Worm (Caenorhabditis elegans) whole organism, L2 larva: ENCODE results near the gene F14F7.4.
A peak's percentile ranks its signal among the peaks of the same experiment; 100 is the strongest.

Experiments used
- C34F6.9 ChIP-seq: fragments of 150-350 bp; optimal IDR thresholded peaks from 2 replicates; lab custom pipeline; 2014; ENCODE audit warnings: missing biosample characterization, missing genetic modification characterization
- R02D3.7 ChIP-seq: fragments of 150-350 bp; optimal IDR thresholded peaks from 2 replicates; lab custom pipeline; 2014; ENCODE audit warnings: missing biosample characterization, missing genetic modification characterization
- Y55F3AM.14 ChIP-seq: fragments of 200-800 bp; sonication (Bioruptor generic); optimal IDR thresholded peaks from 2 replicates; lab custom pipeline; 2018; ENCODE audit warnings: mild to moderate bottlenecking, missing genetic modification characterization, missing compliant biosample characterization
- ZK546.5 ChIP-seq: sonication (generic microtip); optimal IDR thresholded peaks from 2 replicates; lab custom pipeline; 2017; ENCODE audit warnings: missing biosample characterization, missing genetic modification characterization
- aly-2 ChIP-seq: fragments of 150-350 bp; optimal IDR thresholded peaks from 2 replicates; lab custom pipeline; 2014; ENCODE audit warnings: missing biosample characterization, missing genetic modification characterization
- ama-1 ChIP-seq: fragments of 150-350 bp; optimal IDR thresholded peaks from 2 replicates; lab custom pipeline; 2018; ENCODE audit warnings: inconsistent platforms
- blmp-1 ChIP-seq: sonication (generic microtip); optimal IDR thresholded peaks from 2 replicates; lab custom pipeline; 2017; ENCODE audit warnings: missing genetic modification characterization, mild to moderate bottlenecking, missing compliant biosample characterization, antibody characterized with exemption, moderate library complexity; ENCODE audit not compliant: insufficient read depth
- ceh-16 ChIP-seq: fragments of 150-350 bp; optimal IDR thresholded peaks from 2 replicates; lab custom pipeline; 2014; ENCODE audit warnings: missing biosample characterization, missing genetic modification characterization
- crh-2 ChIP-seq: sonication (generic microtip); optimal IDR thresholded peaks from 2 replicates; lab custom pipeline; 2017; ENCODE audit warnings: missing biosample characterization, missing genetic modification characterization
- dmd-4 ChIP-seq: sonication (generic microtip); optimal IDR thresholded peaks from 2 replicates; lab custom pipeline; 2017; ENCODE audit warnings: missing biosample characterization, missing genetic modification characterization
- egl-27 ChIP-seq: sonication (generic microtip); optimal IDR thresholded peaks from 3 replicates; lab custom pipeline; 2017; ENCODE audit warnings: missing biosample characterization, missing genetic modification reagents, missing genetic modification characterization
- elt-3 ChIP-seq: sonication (generic microtip); optimal IDR thresholded peaks from 2 replicates; lab custom pipeline; 2017; ENCODE audit warnings: missing biosample characterization, missing genetic modification characterization
- fos-1 ChIP-seq: fragments of 150-350 bp; optimal IDR thresholded peaks from 2 replicates; lab custom pipeline; 2014; ENCODE audit warnings: missing biosample characterization, missing genetic modification characterization
- gmeb-1 ChIP-seq: fragments of 150-350 bp; optimal IDR thresholded peaks from 2 replicates; lab custom pipeline; 2014; ENCODE audit warnings: missing biosample characterization, missing genetic modification characterization
- lin-11 ChIP-seq: fragments of 150-350 bp; sonication (generic microtip); optimal IDR thresholded peaks from 2 replicates; lab custom pipeline; 2014; ENCODE audit warnings: missing biosample characterization, missing genetic modification characterization, inconsistent platforms, mixed read lengths
- lin-13 ChIP-seq: fragments of 150-350 bp; optimal IDR thresholded peaks from 2 replicates; lab custom pipeline; 2014; ENCODE audit warnings: missing biosample characterization, missing genetic modification reagents, missing genetic modification characterization
- lin-39 ChIP-seq: fragments of 150-350 bp; optimal IDR thresholded peaks from 2 replicates; lab custom pipeline; 2014; ENCODE audit warnings: missing biosample characterization, missing genetic modification reagents, missing genetic modification characterization
- lsy-2 ChIP-seq, 2 experiments: fragments of 150-350 bp in 1 of 2; sonication (generic microtip) in 1 of 2; optimal IDR thresholded peaks; 2 replicates each; lab custom pipeline; 2014 to 2017; ENCODE audit warnings: missing biosample characterization in 2 of 2, missing genetic modification characterization in 2 of 2
- mab-5 ChIP-seq: fragments of 150-350 bp; optimal IDR thresholded peaks from 2 replicates; lab custom pipeline; 2014; ENCODE audit warnings: missing biosample characterization, missing genetic modification characterization
- mbf-1 ChIP-seq: sonication (generic microtip); optimal IDR thresholded peaks from 2 replicates; lab custom pipeline; 2017; ENCODE audit warnings: missing biosample characterization, missing genetic modification characterization
- mdl-1 ChIP-seq, 2 experiments: fragments of 150-350 bp in 1 of 2; sonication (generic microtip) in 1 of 2; optimal IDR thresholded peaks; 2 replicates each; lab custom pipeline; 2017; ENCODE audit warnings: missing biosample characterization in 2 of 2, missing genetic modification characterization in 2 of 2
- nhr-10 ChIP-seq: sonication (generic microtip); optimal IDR thresholded peaks from 2 replicates; lab custom pipeline; 2017; ENCODE audit warnings: missing biosample characterization, missing genetic modification characterization
- nhr-11 ChIP-seq: fragments of 150-350 bp; optimal IDR thresholded peaks from 2 replicates; lab custom pipeline; 2014; ENCODE audit warnings: missing biosample characterization, missing genetic modification characterization
- nhr-21 ChIP-seq: fragments of 150-350 bp; optimal IDR thresholded peaks from 2 replicates; lab custom pipeline; 2014; ENCODE audit warnings: missing biosample characterization, missing genetic modification characterization
- nhr-23 ChIP-seq: fragments of 150-350 bp; optimal IDR thresholded peaks from 2 replicates; lab custom pipeline; 2014; ENCODE audit warnings: missing biosample characterization, missing genetic modification reagents, missing genetic modification characterization
- nhr-237 ChIP-seq: fragments of 150-350 bp; optimal IDR thresholded peaks from 2 replicates; lab custom pipeline; 2014; ENCODE audit warnings: missing biosample characterization, missing genetic modification characterization
- nhr-25 ChIP-seq: fragments of 150-350 bp; sonication (generic microtip); optimal IDR thresholded peaks from 3 replicates; lab custom pipeline; 2014; ENCODE audit warnings: missing biosample characterization, missing genetic modification characterization
- nhr-6 ChIP-seq: fragments of 150-350 bp; optimal IDR thresholded peaks from 2 replicates; lab custom pipeline; 2014; ENCODE audit warnings: missing biosample characterization, missing genetic modification characterization
- nhr-77 ChIP-seq: fragments of 150-350 bp; optimal IDR thresholded peaks from 2 replicates; lab custom pipeline; 2014; ENCODE audit warnings: missing biosample characterization, missing genetic modification characterization
- peb-1 ChIP-seq: fragments of 150-350 bp; optimal IDR thresholded peaks from 2 replicates; lab custom pipeline; 2014; ENCODE audit warnings: missing biosample characterization, missing genetic modification characterization
- sem-4 ChIP-seq: fragments of 150-350 bp; optimal IDR thresholded peaks from 2 replicates; lab custom pipeline; 2014; ENCODE audit warnings: missing biosample characterization, missing genetic modification reagents, missing genetic modification characterization
- sma-3 ChIP-seq: sonication (generic microtip); optimal IDR thresholded peaks from 2 replicates; lab custom pipeline; 2016; ENCODE audit warnings: missing genetic modification reagents, missing genetic modification characterization, missing compliant biosample characterization
- sma-9 ChIP-seq, 2 experiments: fragments of 150-350 bp in 1 of 2; sonication (generic microtip) in 1 of 2; optimal IDR thresholded peaks; 2 replicates each; lab custom pipeline; 2014 to 2016; ENCODE audit warnings: missing genetic modification characterization in 2 of 2, mild to moderate bottlenecking in 1 of 2, missing biosample characterization in 1 of 2, missing compliant biosample characterization in 1 of 2, missing genetic modification reagents in 1 of 2, moderate library complexity in 1 of 2
- snpc-4 ChIP-seq: fragments of 150-350 bp; optimal IDR thresholded peaks from 2 replicates; lab custom pipeline; 2014; ENCODE audit warnings: missing biosample characterization, missing genetic modification characterization
- unc-39 ChIP-seq: fragments of 150-350 bp; optimal IDR thresholded peaks from 2 replicates; lab custom pipeline; 2014; ENCODE audit warnings: missing biosample characterization, missing genetic modification characterization
- unc-62 ChIP-seq: fragments of 150-350 bp; optimal IDR thresholded peaks from 2 replicates; lab custom pipeline; 2014; ENCODE audit warnings: missing biosample characterization, missing genetic modification reagents, missing genetic modification characterization
- zag-1 ChIP-seq: fragments of 150-350 bp; optimal IDR thresholded peaks from 2 replicates; lab custom pipeline; 2014; ENCODE audit warnings: missing biosample characterization, missing genetic modification characterization
- ztf-11 ChIP-seq: sonication (generic microtip); optimal IDR thresholded peaks from 2 replicates; lab custom pipeline; 2017; ENCODE audit warnings: missing biosample characterization, missing genetic modification characterization
- ztf-4 ChIP-seq: fragments of 150-350 bp; optimal IDR thresholded peaks from 2 replicates; lab custom pipeline; 2014; ENCODE audit warnings: missing biosample characterization, missing genetic modification characterization

Gene F14F7.4

DNA sequence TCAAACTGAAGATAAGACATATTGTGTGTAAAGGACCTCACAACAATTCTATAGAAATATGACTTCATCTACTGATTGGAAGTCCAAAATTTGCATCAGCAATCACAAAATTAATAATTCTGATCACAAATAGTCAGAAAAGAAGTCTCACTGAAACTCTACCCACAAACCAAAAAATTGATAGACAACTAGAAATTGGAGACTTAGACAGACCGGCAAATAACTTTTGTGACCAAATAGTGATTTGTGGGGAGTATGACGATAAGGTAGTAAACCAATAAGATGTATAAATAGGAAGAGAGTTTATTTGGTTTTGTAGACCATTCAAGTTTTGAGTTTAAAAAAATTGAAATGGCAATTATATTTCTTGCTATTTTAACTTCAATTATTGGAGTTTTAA lies 5.2 kb downstream of the F14F7.4 start, which contains the start of gene cyp-13A12:
Gene cyp-13A12, plus strand, starts transcription at position 267 of the 400 bp plus-strand sequence.
- no peak for TF ChIP-seq lsy-2 (tag; optimal IDR thresholded peaks at IDR 0.05; lab: Kevin White, UChicago)
- TF ChIP-seq sma-9 (GFP tag; optimal IDR thresholded peaks at IDR 0.05; lab: Kevin White, UChicago): peak; percentile 4
- no peak for TF ChIP-seq sma-9 (tag; optimal IDR thresholded peaks at IDR 0.05; lab: Kevin White, UChicago)
- TF ChIP-seq fos-1 (tag; lab: Kevin White, UChicago): peak; percentile 64

DNA sequence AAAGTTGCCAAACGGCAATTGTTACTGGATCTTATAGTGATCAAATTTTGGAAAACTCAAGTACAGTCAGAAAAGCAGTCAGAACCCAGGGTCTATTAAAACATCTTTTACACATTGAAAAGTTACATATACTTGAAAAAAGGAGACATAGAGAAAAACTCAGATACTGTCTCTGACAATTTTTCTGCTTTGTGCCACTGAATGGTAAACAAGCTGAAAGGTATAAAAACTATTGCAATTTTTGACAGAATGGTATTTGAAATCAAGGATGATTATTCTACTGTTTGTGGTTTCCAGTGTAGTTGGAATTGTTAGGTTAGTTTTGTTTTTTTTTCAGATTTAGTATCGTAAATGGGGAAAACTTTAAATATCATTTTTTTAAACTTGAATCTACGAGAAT lies 8.8 kb downstream of the F14F7.4 start, which contains the start of gene cyp-13A11:
Gene cyp-13A11, plus strand, starts transcription at position 266 of the 400 bp plus-strand sequence.
- TF ChIP-seq ztf-11 (tag; lab: Kevin White, UChicago): no peak
- TF ChIP-seq nhr-11 (tag; lab: Kevin White, UChicago): no peak
- no peak for TF ChIP-seq crh-2
- no peak for TF ChIP-seq dmd-4 (tag; lab: Kevin White, UChicago)
- TF ChIP-seq blmp-1 (tag; lab: Kevin White, UChicago): no peak
- TF ChIP-seq sma-9 (GFP tag; optimal IDR thresholded peaks at IDR 0.05; lab: Kevin White, UChicago): no peak
- TF ChIP-seq sma-9 (tag; optimal IDR thresholded peaks at IDR 0.05; lab: Kevin White, UChicago): no peak
- TF ChIP-seq snpc-4 (tag; lab: Kevin White, UChicago): no peak
- no peak for TF ChIP-seq fos-1 (tag; lab: Kevin White, UChicago)
- TF ChIP-seq nhr-237 (tag; lab: Kevin White, UChicago): no peak
- TF ChIP-seq unc-39: no peak
- TF ChIP-seq lin-39: no peak
- no peak for TF ChIP-seq sem-4 (tag; lab: Kevin White, UChicago)
- TF ChIP-seq, all 48 proteins: peak for 0

DNA sequence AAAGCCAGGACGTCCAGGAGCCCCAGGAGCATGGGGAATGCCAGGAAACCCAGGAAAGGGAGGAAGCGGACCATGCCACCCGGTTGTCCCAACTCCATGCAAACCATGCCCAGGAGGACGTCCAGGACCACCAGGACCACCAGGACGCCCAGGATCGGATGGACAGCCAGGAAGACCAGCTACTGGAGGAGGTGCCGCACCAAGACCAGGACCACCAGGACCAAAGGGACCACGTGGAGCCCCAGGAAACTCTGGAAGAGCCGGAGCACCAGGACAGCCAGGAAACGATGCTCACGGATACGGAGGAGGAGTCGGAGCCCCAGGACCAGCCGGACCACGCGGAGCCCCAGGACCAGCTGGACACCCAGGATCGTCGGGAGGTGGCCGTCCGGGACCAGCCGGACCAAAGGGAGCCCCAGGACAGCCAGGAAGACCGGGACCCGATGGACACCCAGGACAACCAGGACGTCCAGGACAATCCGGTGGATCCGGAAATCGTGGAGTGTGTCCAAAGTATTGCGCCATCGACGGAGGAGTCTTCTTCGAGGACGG lies 9.9 kb downstream of the F14F7.4 start:
- no peak for TF ChIP-seq ztf-11 (tag; lab: Kevin White, UChicago)
- TF ChIP-seq sem-4 (tag; lab: Kevin White, UChicago): no peak
- TF ChIP-seq lsy-2 (tag; optimal IDR thresholded peaks at IDR 0.05; lab: Kevin White, UChicago): no peak
- no peak for TF ChIP-seq sma-9 (GFP tag; optimal IDR thresholded peaks at IDR 0.05; lab: Kevin White, UChicago)
- no peak for TF ChIP-seq sma-9 (tag; optimal IDR thresholded peaks at IDR 0.05; lab: Kevin White, UChicago)

DNA sequence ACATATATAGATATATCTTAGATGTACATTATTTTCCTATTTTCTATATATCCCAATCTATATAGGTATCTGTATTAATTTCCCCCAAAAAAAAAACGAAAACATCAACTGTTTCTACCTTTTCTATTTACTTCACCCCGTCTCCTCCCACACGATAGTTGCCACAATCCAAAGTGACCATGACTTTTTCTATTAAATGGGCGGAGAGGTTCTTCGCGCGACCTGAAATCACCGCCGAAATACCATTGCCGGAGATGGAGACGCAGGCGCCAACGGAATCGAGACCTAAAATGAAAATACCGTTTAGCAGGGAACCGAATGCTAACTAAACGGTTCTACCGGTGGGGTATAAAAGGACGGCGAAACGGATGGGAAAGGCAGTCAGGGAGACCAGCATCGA lies 10.9 kb downstream of the F14F7.4 start, which contains the start of gene col-98:
Gene col-98, plus strand, starts transcription at position 390 of the 400 bp plus-strand sequence.
- peak; percentile 29 for TF ChIP-seq nhr-21 (tag; lab: Kevin White, UChicago)
- TF ChIP-seq nhr-11 (tag; lab: Kevin White, UChicago): no peak
- no peak for TF ChIP-seq lsy-2 (tag; optimal IDR thresholded peaks at IDR 0.05; lab: Kevin White, UChicago)
- peak; percentile 2 for TF ChIP-seq sma-3 (GFP tag; lab: Kevin White, UChicago)
- no peak for TF ChIP-seq gmeb-1 (tag; lab: Kevin White, UChicago)

DNA sequence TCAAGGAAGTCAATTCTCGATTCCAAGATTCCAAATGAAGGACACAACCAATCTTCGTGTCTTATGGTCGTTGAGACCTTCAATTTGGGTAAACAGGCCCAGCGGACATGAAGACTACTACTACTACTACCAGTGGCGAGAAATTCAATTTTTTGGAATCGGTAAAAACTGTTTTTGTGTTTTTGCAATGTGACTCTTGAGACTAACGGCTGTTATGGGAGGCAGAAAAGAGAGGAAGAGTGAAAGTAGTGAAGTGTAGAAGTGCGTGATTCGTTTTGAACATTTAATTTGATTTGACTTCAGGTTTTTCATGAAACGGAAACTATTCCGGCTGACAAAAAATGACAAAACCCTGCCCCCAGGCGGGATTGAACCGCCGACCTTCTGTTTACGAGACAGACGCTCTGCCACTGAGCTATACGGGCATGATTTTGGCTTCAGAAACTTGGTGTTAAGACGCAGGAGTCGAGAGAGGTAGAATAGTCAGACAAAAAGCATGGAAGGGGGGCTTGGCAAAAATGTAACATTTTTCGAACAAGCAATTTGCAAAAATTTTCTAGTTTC lies 13.7 kb downstream of the F14F7.4 start:
- TF ChIP-seq sem-4 (tag; lab: Kevin White, UChicago) (peak; percentile 63), lin-11 (tag; lab: Kevin White, UChicago) (peak; percentile 21), blmp-1 (tag; lab: Kevin White, UChicago) (no peak), sma-3 (GFP tag; lab: Kevin White, UChicago) (no peak), nhr-6 (tag; lab: Kevin White, UChicago) (peak; percentile 15), R02D3.7 (tag; lab: Kevin White, UChicago) (no peak), dmd-4 (tag; lab: Kevin White, UChicago) (no peak), mdl-1 (tag; optimal IDR thresholded peaks at IDR 0.05; lab: Kevin White, UChicago) (no peak), nhr-23 (tag; lab: Kevin White, UChicago) (no peak), ama-1 (lab: Kevin White, UChicago) (no peak), sma-9 (GFP tag; optimal IDR thresholded peaks at IDR 0.05; lab: Kevin White, UChicago) (no peak), sma-9 (tag; optimal IDR thresholded peaks at IDR 0.05; lab: Kevin White, UChicago) (no peak), nhr-10 (tag; lab: Kevin White, UChicago) (no peak), Y55F3AM.14 (GFP tag; lab: Kevin White, UChicago) (no peak), nhr-25 (tag; lab: Kevin White, UChicago) (peak; percentile 45), egl-27 (tag; lab: Kevin White, UChicago) (no peak), elt-3 (tag; lab: Kevin White, UChicago) (no peak), mab-5 (tag; lab: Kevin White, UChicago) (no peak), peb-1 (tag; lab: Kevin White, UChicago) (no peak), nhr-237 (tag; lab: Kevin White, UChicago) (no peak), ztf-4 (tag; lab: Kevin White, UChicago) (no peak), ZK546.5 (tag; lab: Kevin White, UChicago) (no peak), aly-2 (tag; lab: Kevin White, UChicago) (no peak), zag-1 (tag; lab: Kevin White, UChicago) (no peak), C34F6.9 (tag; lab: Kevin White, UChicago) (peak; percentile 50), mbf-1 (tag; lab: Kevin White, UChicago) (no peak), lin-13 (GFP tag; lab: Kevin White, UChicago) (peak; percentile 62), nhr-21 (tag; lab: Kevin White, UChicago) (peak; percentile 41), unc-62 (GFP tag; lab: Kevin White, UChicago) (no peak), ztf-11 (tag; lab: Kevin White, UChicago) (no peak), unc-39 (no peak), fos-1 (tag; lab: Kevin White, UChicago) (peak; percentile 43), ceh-16 (tag; lab: Kevin White, UChicago) (no peak), crh-2 (peak; percentile 30), nhr-77 (no peak), nhr-11 (tag; lab: Kevin White, UChicago) (no peak)
